Worm (Caenorhabditis elegans) whole organism, young adult: ENCODE results near the gene ram-5.
"Not testable (repeated sequence)": the region's sequence is repeated elsewhere in the genome, so short reads cannot be mapped to it uniquely, and the experiment has no call there.

Experiments
- B0261.1 ChIP-seq: sonication (generic microtip); optimal IDR thresholded peaks from 2 replicates; lab custom pipeline; 2016; ENCODE audit warnings: mild to moderate bottlenecking, missing genetic modification characterization, moderate library complexity, missing compliant biosample characterization
- C17E4.6 ChIP-seq: fragments of 200-800 bp; sonication (Bioruptor generic); IDR thresholded peaks from 2 replicates; pipeline ENCODE4 v1.3.6; 2022; ENCODE audit warnings: missing genetic modification reagents, missing genetic modification characterization, missing compliant biosample characterization
- D2030.7 ChIP-seq: fragments of 200-800 bp; sonication (Bioruptor generic); IDR thresholded peaks from 2 replicates; pipeline ENCODE4 v1.3.6; 2022; ENCODE audit warnings: missing genetic modification reagents, missing genetic modification characterization, missing compliant biosample characterization
- F22D6.2 ChIP-seq: sonication (generic microtip); optimal IDR thresholded peaks from 2 replicates; lab custom pipeline; 2016; ENCODE audit warnings: mild to moderate bottlenecking, missing genetic modification characterization, missing compliant biosample characterization
- F23B12.7 ChIP-seq: sonication (generic microtip); optimal IDR thresholded peaks from 2 replicates; lab custom pipeline; 2017; ENCODE audit warnings: missing genetic modification characterization, mild to moderate bottlenecking, missing compliant biosample characterization, antibody characterized with exemption, moderate library complexity; ENCODE audit not compliant: insufficient read depth
- F39B2.1 ChIP-seq: fragments of 200-800 bp; sonication (Bioruptor generic); IDR thresholded peaks from 2 replicates; pipeline ENCODE4 v1.3.6; 2022; ENCODE audit warnings: missing genetic modification reagents, missing genetic modification characterization, missing compliant biosample characterization
- F55B11.4 ChIP-seq: sonication (generic microtip); optimal IDR thresholded peaks from 2 replicates; lab custom pipeline; 2016; ENCODE audit warnings: missing compliant biosample characterization, missing genetic modification characterization, borderline replicate concordance; ENCODE audit not compliant: insufficient read depth
- F57C9.4 ChIP-seq: sonication (generic microtip); optimal IDR thresholded peaks from 2 replicates; lab custom pipeline; 2017; ENCODE audit warnings: mild to moderate bottlenecking, missing genetic modification characterization, missing compliant biosample characterization
- K11D2.4 ChIP-seq: fragments of 200-800 bp; sonication (Bioruptor generic); IDR thresholded peaks from 2 replicates; pipeline ENCODE4 v1.3.6; 2022; ENCODE audit warnings: missing genetic modification reagents, missing genetic modification characterization, missing compliant biosample characterization
- T07F8.4 ChIP-seq: sonication (generic microtip); optimal IDR thresholded peaks from 2 replicates; lab custom pipeline; 2016; ENCODE audit warnings: mild to moderate bottlenecking, missing genetic modification characterization, moderate library complexity, missing compliant biosample characterization
- akir-1 ChIP-seq: fragments of 200-800 bp; sonication (Bioruptor generic); optimal IDR thresholded peaks from 2 replicates; lab custom pipeline; 2018; ENCODE audit warnings: mild to moderate bottlenecking, missing genetic modification characterization, moderate library complexity, missing compliant biosample characterization
- aptf-3 ChIP-seq: fragments of 200-800 bp; sonication (Bioruptor generic); IDR thresholded peaks from 2 replicates; pipeline ENCODE4 v1.3.6; 2022; ENCODE audit warnings: missing genetic modification characterization, missing compliant biosample characterization
- attf-3 ChIP-seq: fragments of 200-800 bp; sonication (Bioruptor generic); conservative IDR thresholded peaks from 2 replicates; pipeline ENCODE4 v1.3.6; 2022; ENCODE audit warnings: missing genetic modification reagents, missing genetic modification characterization, missing compliant biosample characterization
- bed-1 ChIP-seq: fragments of 200-800 bp; sonication (Bioruptor generic); IDR thresholded peaks from 2 replicates; pipeline ENCODE4 v1.3.6; 2022; ENCODE audit warnings: missing genetic modification reagents, missing genetic modification characterization, missing compliant biosample characterization
- cebp-1 ChIP-seq, 2 experiments: fragments of 200-800 bp in 1 of 2; sonication (Bioruptor generic) in 1 of 2; sonication (generic microtip) in 1 of 2; IDR thresholded peaks in 1 of 2; optimal IDR thresholded peaks in 1 of 2; 2 replicates each; pipeline versions ENCODE4 v1.3.6 to Lab custom; 2017 to 2022; ENCODE audit warnings: missing compliant biosample characterization in 2 of 2, missing genetic modification characterization in 2 of 2, mild to moderate bottlenecking in 1 of 2, missing genetic modification reagents in 1 of 2, moderate library complexity in 1 of 2
- ceh-100 ChIP-seq: fragments of 200-800 bp; sonication (Bioruptor generic); IDR thresholded peaks from 2 replicates; pipeline ENCODE4 v1.3.6; 2022; ENCODE audit warnings: missing genetic modification reagents, missing genetic modification characterization, missing compliant biosample characterization
- ceh-58 ChIP-seq: fragments of 200-800 bp; sonication (Bioruptor generic); IDR thresholded peaks from 2 replicates; pipeline ENCODE4 v1.3.6; 2022; ENCODE audit warnings: missing genetic modification characterization, missing compliant biosample characterization
- ceh-91 ChIP-seq: fragments of 200-800 bp; sonication (Bioruptor generic); IDR thresholded peaks from 2 replicates; pipeline ENCODE4 v1.3.6; 2022; ENCODE audit warnings: missing genetic modification reagents, missing genetic modification characterization, missing compliant biosample characterization
- dpff-1 ChIP-seq: sonication (generic microtip); optimal IDR thresholded peaks from 2 replicates; lab custom pipeline; 2017; ENCODE audit warnings: mild to moderate bottlenecking, missing genetic modification characterization, missing compliant biosample characterization
- dpl-1 ChIP-seq: fragments of 150-350 bp; optimal IDR thresholded peaks from 2 replicates; lab custom pipeline; 2014; ENCODE audit warnings: missing biosample characterization, missing genetic modification reagents, missing genetic modification characterization
- egrh-3 ChIP-seq: fragments of 200-800 bp; sonication (Bioruptor generic); IDR thresholded peaks from 2 replicates; pipeline ENCODE4 v1.3.6; 2022; ENCODE audit warnings: missing genetic modification reagents, missing genetic modification characterization, missing compliant biosample characterization
- ets-4 ChIP-seq: fragments of 200-800 bp; sonication (Bioruptor generic); optimal IDR thresholded peaks from 2 replicates; lab custom pipeline; 2018; ENCODE audit warnings: mild to moderate bottlenecking, missing genetic modification characterization, missing compliant biosample characterization
- hmg-1.2 ChIP-seq: fragments of 200-800 bp; sonication (Bioruptor generic); IDR thresholded peaks from 2 replicates; pipeline ENCODE4 v1.3.6; 2022; ENCODE audit warnings: missing genetic modification reagents, missing genetic modification characterization, missing compliant biosample characterization
- hmg-20 ChIP-seq: fragments of 200-800 bp; sonication (Bioruptor generic); IDR thresholded peaks from 2 replicates; pipeline ENCODE4 v1.3.6; 2022; ENCODE audit warnings: missing genetic modification reagents, missing genetic modification characterization, missing compliant biosample characterization
- lin-26 ChIP-seq: fragments of 200-800 bp; sonication (Bioruptor generic); IDR thresholded peaks from 2 replicates; pipeline ENCODE4 v1.3.6; 2022; ENCODE audit warnings: missing genetic modification reagents, missing genetic modification characterization, missing compliant biosample characterization
- lin-54 ChIP-seq: fragments of 200-800 bp; sonication (Bioruptor generic); optimal IDR thresholded peaks from 2 replicates; lab custom pipeline; 2018; ENCODE audit warnings: mild to moderate bottlenecking, missing genetic modification characterization, missing compliant biosample characterization
- madf-6 ChIP-seq: fragments of 200-800 bp; sonication (Bioruptor generic); IDR thresholded peaks from 2 replicates; pipeline ENCODE4 v1.3.6; 2022; ENCODE audit warnings: missing genetic modification reagents, missing genetic modification characterization, missing compliant biosample characterization
- madf-8 ChIP-seq: fragments of 200-800 bp; sonication (Bioruptor generic); conservative IDR thresholded peaks from 2 replicates; pipeline ENCODE4 v1.3.6; 2022; ENCODE audit warnings: missing genetic modification reagents, missing genetic modification characterization, missing compliant biosample characterization
- mel-28 ChIP-seq: sonication (generic microtip); optimal IDR thresholded peaks from 2 replicates; lab custom pipeline; 2016; ENCODE audit warnings: borderline replicate concordance, mild to moderate bottlenecking, missing genetic modification characterization, missing compliant biosample characterization
- mes-4 ChIP-seq: sonication (generic microtip); optimal IDR thresholded peaks from 2 replicates; lab custom pipeline; 2016; ENCODE audit warnings: missing genotype, missing genetic modification characterization, missing compliant biosample characterization
- nhr-27 ChIP-seq: fragments of 200-800 bp; sonication (Bioruptor generic); optimal IDR thresholded peaks from 2 replicates; lab custom pipeline; 2018; ENCODE audit warnings: mild to moderate bottlenecking, missing genetic modification characterization, moderate library complexity, missing compliant biosample characterization
- repo-1 ChIP-seq: sonication (generic microtip); optimal IDR thresholded peaks from 2 replicates; lab custom pipeline; 2017; ENCODE audit warnings: mild to moderate bottlenecking, missing genetic modification characterization, missing compliant biosample characterization
- rpc-1 ChIP-seq, 2 experiments: fragments of 150-350 bp in 1 of 2; sonication (generic microtip) in 1 of 2; optimal IDR thresholded peaks; 2 replicates each; lab custom pipeline; 2014 to 2018; ENCODE audit warnings: missing biosample characterization in 1 of 2, missing genetic modification characterization in 1 of 2, missing genetic modification reagents in 1 of 2, missing genotype in 1 of 2
- sptf-2 ChIP-seq: fragments of 200-800 bp; sonication (Bioruptor generic); optimal IDR thresholded peaks from 2 replicates; lab custom pipeline; 2018; ENCODE audit warnings: mild to moderate bottlenecking, missing genetic modification characterization, missing compliant biosample characterization
- tbp1 ChIP-seq: fragments of 200-800 bp; sonication (Bioruptor generic); optimal IDR thresholded peaks from 2 replicates; lab custom pipeline; 2018; ENCODE audit warnings: mild to moderate bottlenecking, missing genetic modification characterization, missing compliant biosample characterization
- ztf-26 ChIP-seq: sonication (generic microtip); optimal IDR thresholded peaks from 2 replicates; lab custom pipeline; 2017; ENCODE audit warnings: missing genetic modification characterization, missing compliant biosample characterization
- ztf-3 ChIP-seq: fragments of 200-800 bp; sonication (Bioruptor generic); optimal IDR thresholded peaks from 2 replicates; lab custom pipeline; 2018; ENCODE audit warnings: mild to moderate bottlenecking, missing genetic modification characterization, missing compliant biosample characterization
- ztf-6 ChIP-seq: fragments of 200-800 bp; sonication (Bioruptor generic); IDR thresholded peaks from 2 replicates; pipeline ENCODE4 v1.3.6; 2022; ENCODE audit warnings: missing genetic modification reagents, missing genetic modification characterization, missing compliant biosample characterization

ram-5 gene

ce11 chrX:14527559-14527958 is 22.4 kb upstream of the ram-5 start, which contains the start of gene nspc-18:
Gene nspc-18 (minus strand): TSS chrX:14527659.
- TF ChIP-seq ceh-91 (GFP tag; lab: Robert Waterston, UW) = no peak
- TF ChIP-seq rpc-1 (optimal IDR thresholded peaks at IDR 0.05; lab: Kevin White, UChicago) = no peak
- no peak for TF ChIP-seq rpc-1 (tag; optimal IDR thresholded peaks at IDR 0.05; lab: Kevin White, UChicago)
- no peak for TF ChIP-seq D2030.7 (GFP tag; lab: Robert Waterston, UW)
- no peak for TF ChIP-seq lin-26 (GFP tag; lab: Robert Waterston, UW)
- no peak for TF ChIP-seq mel-28 (tag; lab: Kevin White, UChicago)
- no peak for TF ChIP-seq F23B12.7 (tag; lab: Kevin White, UChicago)
- TF ChIP-seq F22D6.2 (tag; lab: Kevin White, UChicago) = no peak
- TF ChIP-seq ceh-100 = no peak
- TF ChIP-seq nhr-27 (tag; lab: Kevin White, UChicago) = no peak
- no peak for TF ChIP-seq cebp-1 (GFP tag; IDR thresholded peaks at IDR 0.05; lab: Robert Waterston, UW)
- TF ChIP-seq cebp-1 (tag; optimal IDR thresholded peaks at IDR 0.05; lab: Kevin White, UChicago) = no peak

- TF ChIP-seq ztf-3 (GFP tag; lab: Kevin White, UChicago); mes-4 (tag; lab: Kevin White, UChicago); C17E4.6 (GFP tag; lab: Robert Waterston, UW): not testable (repeated sequence)
Observed at ce11 chrX:14528399-14528798, 21.6 kb upstream of the ram-5 start, which contains the start of gene nspc-19. Gene nspc-19 (plus strand): TSS chrX:14528699.

ce11 chrX:14530107-14530506 is 19.8 kb upstream of the ram-5 start, which contains the start of gene nspc-20:
Gene nspc-20 (minus strand): TSS chrX:14530207.
- no peak for TF ChIP-seq attf-3 (GFP tag; lab: Robert Waterston, UW)
- TF ChIP-seq ztf-6 = no peak
- TF ChIP-seq tbp1 (GFP tag; lab: Kevin White, UChicago) = no peak
- TF ChIP-seq D2030.7 (GFP tag; lab: Robert Waterston, UW) = no peak
- no peak for TF ChIP-seq F55B11.4 (tag; lab: Kevin White, UChicago)
- TF ChIP-seq repo-1 = no peak
- no peak for TF ChIP-seq F39B2.1 (GFP tag; lab: Robert Waterston, UW)
- TF ChIP-seq sptf-2 = no peak
- TF ChIP-seq K11D2.4 (GFP tag; lab: Robert Waterston, UW) = no peak
- TF ChIP-seq C17E4.6 (GFP tag; lab: Robert Waterston, UW) = no peak
- no peak for TF ChIP-seq rpc-1 (optimal IDR thresholded peaks at IDR 0.05; lab: Kevin White, UChicago)
- TF ChIP-seq rpc-1 (tag; optimal IDR thresholded peaks at IDR 0.05; lab: Kevin White, UChicago) = no peak
- no peak for TF ChIP-seq ets-4 (GFP tag; lab: Kevin White, UChicago)
- TF ChIP-seq madf-8 = no peak
- no peak for TF ChIP-seq lin-54 (GFP tag; lab: Kevin White, UChicago)
- no peak for TF ChIP-seq madf-6 (GFP tag; lab: Robert Waterston, UW)
- no peak for TF ChIP-seq dpl-1 (GFP tag; lab: Kevin White, UChicago)
- no peak for TF ChIP-seq akir-1
- TF ChIP-seq, all 124 proteins: peak for 0

- TF ChIP-seq T07F8.4 (tag; lab: Kevin White, UChicago) = no peak
- no peak for TF ChIP-seq egrh-3 (GFP tag; lab: Robert Waterston, UW)
- no peak for TF ChIP-seq dpff-1 (tag; lab: Kevin White, UChicago)
- no peak for TF ChIP-seq B0261.1
- TF ChIP-seq aptf-3 (GFP tag; lab: Robert Waterston, UW) = no peak
- TF ChIP-seq hmg-1.2 (GFP tag; lab: Robert Waterston, UW) = no peak
- TF ChIP-seq ceh-58 (GFP tag; lab: Robert Waterston, UW) = no peak
- no peak for TF ChIP-seq F57C9.4 (tag; lab: Kevin White, UChicago)
- no peak for TF ChIP-seq sptf-2
- no peak for TF ChIP-seq F23B12.7 (tag; lab: Kevin White, UChicago)
- no peak for TF ChIP-seq hmg-20 (GFP tag; lab: Robert Waterston, UW)
- no peak for TF ChIP-seq cebp-1 (GFP tag; IDR thresholded peaks at IDR 0.05; lab: Robert Waterston, UW)
- TF ChIP-seq cebp-1 (tag; optimal IDR thresholded peaks at IDR 0.05; lab: Kevin White, UChicago) = no peak
- no peak for TF ChIP-seq bed-1
- no peak for TF ChIP-seq ztf-26 (tag; lab: Kevin White, UChicago)
Observed at ce11 chrX:14534117-14534516, 15.8 kb upstream of the ram-5 start, which contains the start of gene T24C2.5. Gene T24C2.5 (plus strand): TSS chrX:14534417.
